Fruit fly (Drosophila melanogaster) whole organism, embryonic: ENCODE results near the gene Gclc.

Experiments used
- Awh ChIP-seq: fragments of 200-800 bp; sonication (Bioruptor generic); IDR thresholded peaks from 2 replicates; pipeline ENCODE4, ENCODE4 v1.3.6; 2022; ENCODE audit warnings: missing biosample characterization, missing genetic modification characterization
- BEAF-32 ChIP-seq: fragments of 200-800 bp; sonication (Bioruptor generic); optimal IDR thresholded peaks from 3 replicates; lab custom pipeline; 2017; ENCODE audit warnings: missing biosample characterization, missing genetic modification characterization, mild to moderate bottlenecking, moderate library complexity, missing genetic modification reagents
- CG10543 ChIP-seq: fragments of 200-800 bp; sonication (Bioruptor generic); optimal IDR thresholded peaks from 3 replicates; lab custom pipeline; 2017; ENCODE audit warnings: missing biosample characterization, mild to moderate bottlenecking, missing genetic modification characterization, moderate library complexity
- CG11398 ChIP-seq: fragments of 200-800 bp; sonication (Bioruptor generic); optimal IDR thresholded peaks from 2 replicates; lab custom pipeline; 2016; ENCODE audit warnings: missing biosample characterization, missing genetic modification characterization
- CG13424 ChIP-seq: fragments of 200-800 bp; sonication (Bioruptor generic); optimal IDR thresholded peaks from 2 replicates; lab custom pipeline; 2019; ENCODE audit warnings: missing biosample characterization, mild to moderate bottlenecking, missing genetic modification characterization, moderate library complexity
- CG14050 ChIP-seq: fragments of 200-800 bp; sonication (Bioruptor generic); IDR thresholded peaks from 3 replicates; pipeline ENCODE4 v1.3.6; 2022; ENCODE audit warnings: missing biosample characterization, missing genetic modification characterization
- CG16863 ChIP-seq: fragments of 200-800 bp; sonication (Bioruptor generic); optimal IDR thresholded peaks from 3 replicates; lab custom pipeline; 2016; ENCODE audit warnings: missing biosample characterization, missing genetic modification characterization
- CG1792 ChIP-seq: fragments of 200-800 bp; sonication (Bioruptor generic); optimal IDR thresholded peaks from 2 replicates; lab custom pipeline; 2016; ENCODE audit warnings: missing biosample characterization, missing genetic modification characterization
- CG2116 ChIP-seq: fragments of 200-800 bp; sonication (Bioruptor generic); optimal IDR thresholded peaks from 3 replicates; lab custom pipeline; 2018; ENCODE audit warnings: missing biosample characterization, mild to moderate bottlenecking, missing genetic modification characterization
- CG2889 ChIP-seq: fragments of 200-800 bp; sonication (Bioruptor generic); IDR thresholded peaks from 3 replicates; pipeline ENCODE4 v1.3.6; 2022; ENCODE audit warnings: missing biosample characterization, missing genetic modification characterization
- CG34224 ChIP-seq: fragments of 200-800 bp; sonication (Bioruptor generic); IDR thresholded peaks from 3 replicates; pipeline ENCODE4 v1.3.6; 2022; ENCODE audit warnings: missing biosample characterization, missing genetic modification characterization; ENCODE audit not compliant: partially characterized antibody
- CG43689 ChIP-seq: fragments of 200-800 bp; sonication (Bioruptor generic); IDR thresholded peaks from 2 replicates; pipeline ENCODE4 v1.3.6; 2022; ENCODE audit warnings: missing biosample characterization, missing genetic modification characterization
- CG4707 ChIP-seq: fragments of 200-800 bp; sonication (Bioruptor generic); optimal IDR thresholded peaks from 2 replicates; lab custom pipeline; 2018; ENCODE audit warnings: missing biosample characterization, mild to moderate bottlenecking, missing genetic modification characterization, moderate library complexity
- CG6272 ChIP-seq: fragments of 200-800 bp; sonication (Bioruptor generic); IDR thresholded peaks from 2 replicates; pipeline ENCODE4 v1.3.6; 2022; ENCODE audit warnings: missing biosample characterization, missing genetic modification characterization
- CG6854 ChIP-seq: fragments of 200-800 bp; sonication (Bioruptor generic); optimal IDR thresholded peaks from 3 replicates; lab custom pipeline; 2017; ENCODE audit warnings: missing biosample characterization, mild to moderate bottlenecking, missing genetic modification characterization
- CG8359 ChIP-seq: fragments of 200-800 bp; sonication (Bioruptor generic); optimal IDR thresholded peaks from 2 replicates; lab custom pipeline; 2017; ENCODE audit warnings: missing biosample characterization, mild to moderate bottlenecking, missing genetic modification characterization, borderline replicate concordance
- Neu2 ChIP-seq: fragments of 200-800 bp; sonication (Bioruptor generic); optimal IDR thresholded peaks from 3 replicates; lab custom pipeline; 2016; ENCODE audit warnings: missing biosample characterization, missing genetic modification characterization, borderline replicate concordance
- Optix ChIP-seq: fragments of 200-800 bp; sonication (Bioruptor generic); IDR thresholded peaks from 3 replicates; pipeline ENCODE4 v1.3.6; 2022; ENCODE audit warnings: missing biosample characterization, missing genetic modification characterization
- PHDP ChIP-seq: fragments of 200-800 bp; sonication (Bioruptor generic); optimal IDR thresholded peaks from 3 replicates; lab custom pipeline; 2018; ENCODE audit warnings: missing biosample characterization, mild to moderate bottlenecking, missing genetic modification characterization, moderate library complexity
- Scr ChIP-seq: fragments of 200-800 bp; sonication (Bioruptor generic); IDR thresholded peaks from 2 replicates; pipeline ENCODE4 v1.3.6; 2022; ENCODE audit warnings: missing biosample characterization, missing genetic modification characterization; ENCODE audit not compliant: partially characterized antibody
- Sry-δ ChIP-seq: fragments of 200-800 bp; sonication (Bioruptor generic); optimal IDR thresholded peaks from 2 replicates; lab custom pipeline; 2016; ENCODE audit warnings: missing biosample characterization, missing genetic modification characterization
- Stat92E ChIP-seq, 3 experiments: fragments of >200 bp in 2 of 3; fragments of 200-800 bp in 1 of 3; sonication (Bioruptor generic) in 1 of 3; optimal IDR thresholded peaks; 2 replicates each; lab custom pipeline; 2017 to 2019; ENCODE audit warnings: missing biosample characterization in 3 of 3, missing genetic modification characterization in 3 of 3, mild to moderate bottlenecking in 1 of 3, moderate library complexity in 1 of 3
- amos ChIP-seq: fragments of 200-800 bp; sonication (Bioruptor generic); IDR thresholded peaks from 2 replicates; pipeline ENCODE4 v1.3.6; 2022; ENCODE audit warnings: missing biosample characterization, missing genetic modification characterization; ENCODE audit not compliant: partially characterized antibody
- ase ChIP-seq: fragments of 200-800 bp; sonication (Bioruptor generic); IDR thresholded peaks from 3 replicates; pipeline ENCODE4 v1.3.6; 2022; ENCODE audit warnings: missing biosample characterization, missing genetic modification characterization
- bigmax ChIP-seq: fragments of 200-800 bp; sonication (Bioruptor generic); optimal IDR thresholded peaks from 2 replicates; lab custom pipeline; 2018; ENCODE audit warnings: missing biosample characterization, mild to moderate bottlenecking, missing genetic modification characterization
- cas ChIP-seq: fragments of 200-800 bp; sonication (Bioruptor generic); IDR thresholded peaks from 2 replicates; pipeline ENCODE4 v1.3.6; 2022; ENCODE audit warnings: missing biosample characterization, missing genetic modification characterization
- cg ChIP-seq: fragments of 200-800 bp; sonication (Bioruptor generic); optimal IDR thresholded peaks from 3 replicates; lab custom pipeline; 2019; ENCODE audit warnings: missing biosample characterization, mild to moderate bottlenecking, missing genetic modification characterization, moderate library complexity
- chn ChIP-seq: fragments of 200-800 bp; sonication (Bioruptor generic); optimal IDR thresholded peaks from 2 replicates; lab custom pipeline; 2016; ENCODE audit warnings: missing biosample characterization, missing genetic modification characterization
- corto ChIP-seq: fragments of 200-800 bp; sonication (Bioruptor generic); optimal IDR thresholded peaks from 2 replicates; lab custom pipeline; 2016; ENCODE audit warnings: missing biosample characterization, mild to moderate bottlenecking, missing genetic modification characterization, moderate library complexity
- crol ChIP-seq: fragments of 200-800 bp; sonication (Bioruptor generic); IDR thresholded peaks from 2 replicates; pipeline ENCODE4 v1.3.6; 2022; ENCODE audit warnings: missing biosample characterization, missing genetic modification characterization
- da ChIP-seq: fragments of 200-800 bp; sonication (Bioruptor generic); optimal IDR thresholded peaks from 2 replicates; lab custom pipeline; 2016; ENCODE audit warnings: missing biosample characterization, missing genetic modification characterization
- dati ChIP-seq: fragments of 200-800 bp; sonication (Bioruptor generic); IDR thresholded peaks from 2 replicates; pipeline ENCODE4 v1.3.6; 2022; ENCODE audit warnings: missing biosample characterization, missing genetic modification characterization
- eve ChIP-seq, 2 experiments: fragments of >200 bp; optimal IDR thresholded peaks; 2 replicates each; lab custom pipeline; 2017; ENCODE audit warnings: missing biosample characterization in 2 of 2, missing genetic modification characterization in 2 of 2
- exex ChIP-seq: fragments of 200-800 bp; sonication (Bioruptor generic); optimal IDR thresholded peaks from 4 replicates; lab custom pipeline; 2018; ENCODE audit warnings: missing biosample characterization, mild to moderate bottlenecking, missing genetic modification characterization, moderate library complexity
- fd102C ChIP-seq: fragments of 200-800 bp; sonication (Bioruptor generic); optimal IDR thresholded peaks from 2 replicates; lab custom pipeline; 2018; ENCODE audit warnings: missing biosample characterization, mild to moderate bottlenecking, missing genetic modification characterization, moderate library complexity
- ftz-f1 ChIP-seq: fragments of 200-800 bp; sonication (Bioruptor generic); optimal IDR thresholded peaks from 2 replicates; lab custom pipeline; 2016; ENCODE audit warnings: missing biosample characterization, missing genetic modification characterization
- gfzf ChIP-seq: fragments of 200-800 bp; sonication (Bioruptor generic); optimal IDR thresholded peaks from 2 replicates; lab custom pipeline; 2016; ENCODE audit warnings: missing biosample characterization, mild to moderate bottlenecking, missing genetic modification characterization, moderate library complexity
- gt ChIP-seq: fragments of 200-800 bp; sonication (Bioruptor generic); IDR thresholded peaks from 2 replicates; pipeline ENCODE4 v1.3.6; 2022; ENCODE audit warnings: missing biosample characterization, missing genetic modification characterization
- her ChIP-seq: fragments of 200-800 bp; sonication (Bioruptor generic); optimal IDR thresholded peaks from 2 replicates; lab custom pipeline; 2016; ENCODE audit warnings: missing biosample characterization, missing genetic modification characterization
- ken ChIP-seq: fragments of 200-800 bp; sonication (Bioruptor generic); IDR thresholded peaks from 3 replicates; pipeline ENCODE4 v1.3.6; 2022; ENCODE audit warnings: missing biosample characterization, missing genetic modification characterization
- knrl ChIP-seq: fragments of 200-800 bp; sonication (Bioruptor generic); IDR thresholded peaks from 3 replicates; pipeline ENCODE4 v1.3.6; 2022; ENCODE audit warnings: missing biosample characterization, missing genetic modification characterization; ENCODE audit not compliant: partially characterized antibody
- lbe ChIP-seq: fragments of 200-800 bp; sonication (Bioruptor generic); optimal IDR thresholded peaks from 2 replicates; lab custom pipeline; 2016; ENCODE audit warnings: missing biosample characterization, mild to moderate bottlenecking, missing genetic modification characterization
- maf-S ChIP-seq: fragments of 200-800 bp; sonication (Bioruptor generic); optimal IDR thresholded peaks from 2 replicates; lab custom pipeline; 2016; ENCODE audit warnings: missing biosample characterization, missing genetic modification characterization
- pum ChIP-seq: fragments of 200-800 bp; sonication (Bioruptor generic); optimal IDR thresholded peaks from 2 replicates; lab custom pipeline; 2016; ENCODE audit warnings: missing biosample characterization, missing genetic modification characterization
- scrt ChIP-seq: fragments of 200-800 bp; sonication (Bioruptor generic); optimal IDR thresholded peaks from 2 replicates; lab custom pipeline; 2018; ENCODE audit warnings: missing biosample characterization, mild to moderate bottlenecking, missing genetic modification characterization, moderate library complexity
- tgo ChIP-seq: fragments of 200-800 bp; sonication (Bioruptor generic); IDR thresholded peaks from 3 replicates; pipeline ENCODE4 v1.3.6; 2022; ENCODE audit warnings: missing biosample characterization, missing genetic modification characterization
- usp ChIP-seq: fragments of >200 bp; optimal IDR thresholded peaks from 2 replicates; lab custom pipeline; 2017; ENCODE audit warnings: missing biosample characterization, missing genetic modification characterization
- z ChIP-seq: fragments of 200-800 bp; sonication (Bioruptor generic); IDR thresholded peaks from 3 replicates; pipeline ENCODE4 v1.3.6; 2022; ENCODE audit warnings: missing biosample characterization, missing genetic modification characterization
- zfh1 ChIP-seq: fragments of 200-800 bp; sonication (Bioruptor generic); IDR thresholded peaks from 3 replicates; pipeline ENCODE4 v1.3.6; 2022; ENCODE audit warnings: missing biosample characterization, missing genetic modification characterization

The Gclc gene

DNA sequence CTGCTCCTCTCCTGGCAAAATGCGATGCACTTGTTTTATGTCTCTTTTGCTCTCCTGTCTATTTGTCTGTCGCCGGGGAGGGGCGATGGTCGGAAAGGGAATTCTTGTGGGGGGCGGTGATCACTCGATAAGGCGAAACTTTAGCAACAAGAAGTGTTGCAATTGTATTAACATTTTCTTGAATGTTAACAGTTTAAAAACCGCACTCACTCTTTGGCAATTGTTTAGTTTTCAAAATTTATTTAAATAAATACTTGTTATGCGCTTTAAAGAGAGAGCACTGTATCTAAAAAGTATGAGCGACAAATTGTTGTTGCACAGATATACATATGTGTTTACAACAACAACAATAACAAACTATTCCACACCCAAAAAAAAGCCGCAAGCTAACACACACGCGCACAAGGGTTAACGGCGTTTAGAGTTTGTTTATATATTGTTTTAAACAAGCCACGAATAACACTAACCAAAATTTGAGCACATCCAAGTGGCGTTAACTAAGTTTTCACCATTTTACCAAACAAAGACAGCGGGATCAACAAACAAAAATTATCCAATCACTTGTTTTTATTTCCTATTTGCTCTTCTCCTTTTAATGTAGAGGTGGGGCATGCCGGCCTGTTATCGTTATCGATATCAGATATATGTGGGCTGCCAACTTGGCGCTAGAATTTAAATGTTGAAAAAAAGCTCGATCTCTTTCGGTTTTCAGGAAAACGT, 14.3 kb downstream of the Gclc start, which contains the start of gene CG2258 (continued):
- no peak; the same call in 1 of the 2 replicates for TF ChIP-seq amos (GFP tag; lab: Robert Waterston, UW)
- TF ChIP-seq CG2889 (GFP tag; lab: Robert Waterston, UW) = peak; percentile 66; the same call in 2 of the 3 replicates
- no peak; the same call in 2 of the 3 replicates for TF ChIP-seq CG34224 (GFP tag; lab: Robert Waterston, UW)
- peak; percentile 37 for TF ChIP-seq lbe
- peak; percentile 66 for TF ChIP-seq her
- TF ChIP-seq Stat92E (GFP tag; optimal IDR thresholded peaks at IDR 0.05; lab: Kevin White, UChicago) = no peak
- TF ChIP-seq da (GFP tag; lab: Kevin White, UChicago) = no peak
- no peak for TF ChIP-seq pum (GFP tag; lab: Kevin White, UChicago)
- peak; percentile 64 for TF ChIP-seq CG6854 (GFP tag; lab: Kevin White, UChicago)
- TF ChIP-seq Sry-δ (GFP tag; lab: Kevin White, UChicago) = peak; percentile 82
- TF ChIP-seq CG13424 (tag; lab: Kevin White, UChicago) = peak; percentile 91
- no peak for TF ChIP-seq usp
- TF ChIP-seq CG8359 = no peak
- TF ChIP-seq dati = peak; percentile 46; the same call in 1 of the 2 replicates
- no peak for TF ChIP-seq ftz-f1 (GFP tag; lab: Kevin White, UChicago)
- no peak for TF ChIP-seq fd102C
- TF ChIP-seq CG2116 = peak; percentile 28
- peak; percentile 86 for TF ChIP-seq zfh1 (GFP tag; lab: Robert Waterston, UW)
- peak; percentile 53 for TF ChIP-seq crol (GFP tag; lab: Robert Waterston, UW)
- peak; percentile 62 for TF ChIP-seq CG1792 (GFP tag; lab: Kevin White, UChicago)
- peak; percentile 46 for TF ChIP-seq exex (tag; lab: Kevin White, UChicago)
- peak; percentile 49 for TF ChIP-seq Scr (GFP tag; lab: Robert Waterston, UW)
- peak; percentile 8 for TF ChIP-seq gfzf
- peak; percentile 81 for TF ChIP-seq CG10543
- no peak for TF ChIP-seq z
- peak; percentile 77 for TF ChIP-seq scrt (GFP tag; lab: Kevin White, UChicago)
- TF ChIP-seq cg (GFP tag; lab: Kevin White, UChicago) = peak; percentile 59
- peak; percentile 67 for TF ChIP-seq CG6272
- peak; percentile 43 for TF ChIP-seq CG4707
- peak; percentile 70 for TF ChIP-seq maf-S (GFP tag; lab: Kevin White, UChicago)
- TF ChIP-seq Awh (GFP tag; lab: Robert Waterston, UW) = peak; percentile 76
- peak; percentile 73 for TF ChIP-seq CG16863 (GFP tag; lab: Kevin White, UChicago)
- TF ChIP-seq ken (GFP tag; lab: Robert Waterston, UW) = peak; percentile 87
- peak; percentile 76 for TF ChIP-seq Optix
- peak; percentile 66 for TF ChIP-seq CG11398
- TF ChIP-seq eve (GFP tag; optimal IDR thresholded peaks at IDR 0.05; lab: Kevin White, UChicago) = no peak
- TF ChIP-seq CG14050 (GFP tag; lab: Robert Waterston, UW) = peak; percentile 74
- TF ChIP-seq PHDP = peak; percentile 88
- no peak for TF ChIP-seq gt (GFP tag; lab: Robert Waterston, UW)
- no peak for TF ChIP-seq corto (GFP tag; lab: Kevin White, UChicago)
- TF ChIP-seq CG43689 (GFP tag; lab: Robert Waterston, UW) = peak; percentile 64
- TF ChIP-seq ase (GFP tag; lab: Robert Waterston, UW) = peak; percentile 87
- TF ChIP-seq knrl (GFP tag; lab: Robert Waterston, UW) = no peak
- no peak for TF ChIP-seq Neu2
- peak; percentile 77 for TF ChIP-seq chn (GFP tag; lab: Kevin White, UChicago)
- peak; percentile 72 for TF ChIP-seq cas (GFP tag; lab: Robert Waterston, UW)
- peak; percentile 22 for TF ChIP-seq BEAF-32
- TF ChIP-seq tgo (GFP tag; lab: Robert Waterston, UW) = peak; percentile 81
- TF ChIP-seq bigmax (GFP tag; lab: Kevin White, UChicago) = no peak
